Fruit fly (Drosophila melanogaster) whole organism, embryonic: ENCODE data around the gene CG3434.

ENCODE experiments used
- ATbp ChIP-seq: fragments of 200-800 bp; sonication (Bioruptor generic); optimal IDR thresholded peaks from 2 replicates; lab custom pipeline; 2017; ENCODE audit warnings: missing biosample characterization, mild to moderate bottlenecking, missing genetic modification characterization, missing genetic modification reagents
- B-H1 ChIP-seq: fragments of 200-800 bp; sonication (Bioruptor generic); IDR thresholded peaks from 3 replicates; pipeline ENCODE4 v1.3.6; 2022; ENCODE audit warnings: missing biosample characterization, missing genetic modification characterization
- CG10267 ChIP-seq: fragments of 200-800 bp; sonication (Bioruptor generic); optimal IDR thresholded peaks from 2 replicates; lab custom pipeline; 2018; ENCODE audit warnings: missing biosample characterization, mild to moderate bottlenecking, missing genetic modification characterization, moderate library complexity
- CG10321 ChIP-seq: fragments of 200-800 bp; sonication (Bioruptor generic); IDR thresholded peaks from 2 replicates; pipeline ENCODE4 v1.3.6; 2022; ENCODE audit warnings: missing biosample characterization, missing genetic modification characterization
- CG11723 ChIP-seq: fragments of 200-800 bp; sonication (Bioruptor generic); optimal IDR thresholded peaks from 2 replicates; lab custom pipeline; 2017; ENCODE audit warnings: missing biosample characterization, mild to moderate bottlenecking, missing genetic modification characterization
- CG13424 ChIP-seq: fragments of 200-800 bp; sonication (Bioruptor generic); optimal IDR thresholded peaks from 2 replicates; lab custom pipeline; 2019; ENCODE audit warnings: missing biosample characterization, mild to moderate bottlenecking, missing genetic modification characterization, moderate library complexity
- CG13624 ChIP-seq: fragments of 200-800 bp; sonication (Bioruptor generic); optimal IDR thresholded peaks from 2 replicates; lab custom pipeline; 2016; ENCODE audit warnings: missing biosample characterization, missing genetic modification characterization
- CG14965 ChIP-seq: fragments of 200-800 bp; sonication (Bioruptor generic); optimal IDR thresholded peaks from 2 replicates; lab custom pipeline; 2016; ENCODE audit warnings: missing biosample characterization, missing genetic modification characterization, borderline replicate concordance
- CG16815 ChIP-seq: fragments of 200-800 bp; sonication (Bioruptor generic); optimal IDR thresholded peaks from 3 replicates; lab custom pipeline; 2017; ENCODE audit warnings: missing biosample characterization, mild to moderate bottlenecking, missing genetic modification characterization
- CG1832 ChIP-seq: fragments of 200-800 bp; sonication (Bioruptor generic); optimal IDR thresholded peaks from 2 replicates; lab custom pipeline; 2017; ENCODE audit warnings: missing biosample characterization, mild to moderate bottlenecking, missing genetic modification characterization, inconsistent platforms
- CG2199 ChIP-seq: fragments of 200-800 bp; sonication (Bioruptor generic); IDR thresholded peaks from 3 replicates; pipeline ENCODE4 v1.3.6; 2022; ENCODE audit warnings: missing biosample characterization, missing genetic modification characterization
- CG31441 ChIP-seq: fragments of 200-800 bp; sonication (Bioruptor generic); IDR thresholded peaks from 2 replicates; pipeline ENCODE4 v1.3.6; 2022; ENCODE audit warnings: missing biosample characterization, missing genetic modification characterization
- CG34422 ChIP-seq: fragments of 200-800 bp; sonication (Bioruptor generic); IDR thresholded peaks from 3 replicates; pipeline ENCODE4 v1.3.6; 2022; ENCODE audit warnings: missing biosample characterization, missing genetic modification characterization
- CG4282 ChIP-seq: fragments of 200-800 bp; sonication (Bioruptor generic); optimal IDR thresholded peaks from 2 replicates; lab custom pipeline; 2016; ENCODE audit warnings: missing biosample characterization, missing genetic modification characterization
- CG6791 ChIP-seq: fragments of 200-800 bp; sonication (Bioruptor generic); IDR thresholded peaks from 3 replicates; pipeline ENCODE4 v1.3.6; 2022; ENCODE audit warnings: missing biosample characterization, missing genetic modification characterization; ENCODE audit not compliant: partially characterized antibody
- CG6813 ChIP-seq: fragments of 200-800 bp; sonication (Bioruptor generic); optimal IDR thresholded peaks from 2 replicates; lab custom pipeline; 2017; ENCODE audit warnings: missing biosample characterization, missing genetic modification characterization, mild to moderate bottlenecking, moderate library complexity, missing genetic modification reagents
- CG6854 ChIP-seq: fragments of 200-800 bp; sonication (Bioruptor generic); optimal IDR thresholded peaks from 3 replicates; lab custom pipeline; 2017; ENCODE audit warnings: missing biosample characterization, mild to moderate bottlenecking, missing genetic modification characterization
- CG8765 ChIP-seq: fragments of 200-800 bp; sonication (Bioruptor generic); IDR thresholded peaks from 2 replicates; pipeline ENCODE4 v1.3.6; 2022; ENCODE audit warnings: missing biosample characterization, missing genetic modification characterization
- CG8944 ChIP-seq: fragments of 200-800 bp; sonication (Bioruptor generic); optimal IDR thresholded peaks from 3 replicates; lab custom pipeline; 2016; ENCODE audit warnings: missing biosample characterization, missing genetic modification characterization
- CG9727 ChIP-seq: fragments of 200-800 bp; sonication (Bioruptor generic); optimal IDR thresholded peaks from 3 replicates; lab custom pipeline; 2017; ENCODE audit warnings: missing biosample characterization, mild to moderate bottlenecking, missing genetic modification characterization
- Dip2 ChIP-seq: fragments of 200-800 bp; sonication (Bioruptor generic); IDR thresholded peaks from 2 replicates; pipeline ENCODE4 v1.3.6; 2022; ENCODE audit warnings: missing biosample characterization, missing genetic modification characterization
- Doc3 ChIP-seq: fragments of 200-800 bp; sonication (Bioruptor generic); IDR thresholded peaks from 3 replicates; pipeline ENCODE4 v1.3.6; 2022; ENCODE audit warnings: missing biosample characterization, missing genetic modification characterization; ENCODE audit not compliant: partially characterized antibody
- H2.0 ChIP-seq: fragments of 200-800 bp; sonication (Bioruptor generic); IDR thresholded peaks from 2 replicates; pipeline ENCODE4 v1.3.6; 2022; ENCODE audit warnings: missing biosample characterization, missing genetic modification characterization
- HLHmδ ChIP-seq: fragments of 200-800 bp; sonication (Bioruptor generic); optimal IDR thresholded peaks from 2 replicates; lab custom pipeline; 2018; ENCODE audit warnings: missing biosample characterization, mild to moderate bottlenecking, missing genetic modification characterization, moderate library complexity
- Lim3 ChIP-seq: fragments of 200-800 bp; sonication (Bioruptor generic); IDR thresholded peaks from 2 replicates; pipeline ENCODE4 v1.3.6; 2022; ENCODE audit warnings: missing biosample characterization, missing genetic modification characterization
- Lpt ChIP-seq: fragments of >200 bp; optimal IDR thresholded peaks from 2 replicates; lab custom pipeline; 2018; ENCODE audit warnings: missing biosample characterization, missing genetic modification characterization
- Mad ChIP-seq: fragments of 200-800 bp; sonication (Bioruptor generic); optimal IDR thresholded peaks from 2 replicates; lab custom pipeline; 2016; ENCODE audit warnings: missing biosample characterization, missing genetic modification characterization
- Oaz ChIP-seq: fragments of 200-800 bp; sonication (Bioruptor generic); IDR thresholded peaks from 2 replicates; pipeline ENCODE4 v1.3.6; 2022; ENCODE audit warnings: missing biosample characterization, missing genetic modification characterization
- Poxn ChIP-seq: fragments of 200-800 bp; sonication (Bioruptor generic); IDR thresholded peaks from 2 replicates; pipeline ENCODE4 v1.3.6; 2022; ENCODE audit warnings: missing biosample characterization, missing genetic modification characterization
- Stat92E ChIP-seq, 3 experiments: fragments of >200 bp in 2 of 3; fragments of 200-800 bp in 1 of 3; sonication (Bioruptor generic) in 1 of 3; optimal IDR thresholded peaks; 2 replicates each; lab custom pipeline; 2017 to 2019; ENCODE audit warnings: missing biosample characterization in 3 of 3, missing genetic modification characterization in 3 of 3, mild to moderate bottlenecking in 1 of 3, moderate library complexity in 1 of 3
- Tbp ChIP-seq: fragments of >200 bp; optimal IDR thresholded peaks from 2 replicates; lab custom pipeline; 2018; ENCODE audit warnings: missing biosample characterization, missing genetic modification characterization
- ac ChIP-seq: fragments of 200-800 bp; sonication (Bioruptor generic); optimal IDR thresholded peaks from 3 replicates; lab custom pipeline; 2017; ENCODE audit warnings: missing biosample characterization, mild to moderate bottlenecking, missing genetic modification characterization
- amos ChIP-seq: fragments of 200-800 bp; sonication (Bioruptor generic); IDR thresholded peaks from 2 replicates; pipeline ENCODE4 v1.3.6; 2022; ENCODE audit warnings: missing biosample characterization, missing genetic modification characterization; ENCODE audit not compliant: partially characterized antibody
- ap ChIP-seq: fragments of 200-800 bp; sonication (Bioruptor generic); IDR thresholded peaks from 2 replicates; pipeline ENCODE4 v1.3.6; 2022; ENCODE audit warnings: missing biosample characterization, missing genetic modification characterization
- danr ChIP-seq: fragments of 200-800 bp; sonication (Bioruptor generic); IDR thresholded peaks from 2 replicates; pipeline ENCODE4 v1.3.6; 2022; ENCODE audit warnings: missing biosample characterization, missing genetic modification characterization
- eve ChIP-seq, 2 experiments: fragments of >200 bp; optimal IDR thresholded peaks; 2 replicates each; lab custom pipeline; 2017; ENCODE audit warnings: missing biosample characterization in 2 of 2, missing genetic modification characterization in 2 of 2
- eyg ChIP-seq: fragments of 200-800 bp; sonication (Bioruptor generic); optimal IDR thresholded peaks from 3 replicates; lab custom pipeline; 2016; ENCODE audit warnings: missing biosample characterization, missing genetic modification characterization
- fu2 ChIP-seq: fragments of 200-800 bp; sonication (Bioruptor generic); optimal IDR thresholded peaks from 2 replicates; lab custom pipeline; 2016; ENCODE audit warnings: missing biosample characterization, missing genetic modification characterization
- hbn ChIP-seq: fragments of 200-800 bp; sonication (Bioruptor generic); IDR thresholded peaks from 2 replicates; pipeline ENCODE4 v1.3.6; 2022; ENCODE audit warnings: missing biosample characterization, missing genetic modification characterization; ENCODE audit not compliant: partially characterized antibody
- lilli ChIP-seq: fragments of 200-800 bp; sonication (Bioruptor generic); optimal IDR thresholded peaks from 3 replicates; lab custom pipeline; 2016; ENCODE audit warnings: missing biosample characterization, missing genetic modification characterization
- lmd ChIP-seq: fragments of 200-800 bp; sonication (Bioruptor generic); IDR thresholded peaks from 2 replicates; pipeline ENCODE4 v1.3.6; 2022; ENCODE audit warnings: missing biosample characterization, missing genetic modification characterization
- luna ChIP-seq: fragments of 200-800 bp; sonication (Bioruptor generic); optimal IDR thresholded peaks from 2 replicates; lab custom pipeline; 2016; ENCODE audit warnings: missing biosample characterization, missing genetic modification characterization
- pho ChIP-seq: fragments of 200-800 bp; sonication (Bioruptor generic); optimal IDR thresholded peaks from 2 replicates; lab custom pipeline; 2016; ENCODE audit warnings: missing biosample characterization, missing genetic modification characterization
- psq ChIP-seq: fragments of 200-800 bp; sonication (Bioruptor generic); optimal IDR thresholded peaks from 2 replicates; lab custom pipeline; 2017; ENCODE audit warnings: missing biosample characterization, missing genetic modification characterization
- row ChIP-seq: fragments of 200-800 bp; sonication (Bioruptor generic); IDR thresholded peaks from 3 replicates; pipeline ENCODE4 v1.3.6; 2022; ENCODE audit warnings: missing biosample characterization, missing genetic modification characterization
- sima ChIP-seq: fragments of 200-800 bp; sonication (Bioruptor generic); optimal IDR thresholded peaks from 2 replicates; lab custom pipeline; 2016; ENCODE audit warnings: missing biosample characterization, missing genetic modification characterization
- sna ChIP-seq: fragments of 200-800 bp; sonication (Bioruptor generic); IDR thresholded peaks from 2 replicates; pipeline ENCODE4 v1.3.6; 2022; ENCODE audit warnings: missing biosample characterization, missing genetic modification characterization; ENCODE audit not compliant: partially characterized antibody
- so ChIP-seq: fragments of 200-800 bp; sonication (Bioruptor generic); IDR thresholded peaks from 3 replicates; pipeline ENCODE4 v1.3.6; 2022; ENCODE audit warnings: missing biosample characterization, missing genetic modification characterization
- unc-4 ChIP-seq: fragments of 200-800 bp; sonication (Bioruptor generic); IDR thresholded peaks from 2 replicates; pipeline ENCODE4 v1.3.6; 2022; ENCODE audit warnings: missing biosample characterization, missing genetic modification characterization; ENCODE audit not compliant: partially characterized antibody
- usp ChIP-seq: fragments of >200 bp; optimal IDR thresholded peaks from 2 replicates; lab custom pipeline; 2017; ENCODE audit warnings: missing biosample characterization, missing genetic modification characterization

Gene CG3434

dm6 chr3L:9426656-9427294, 33.8 kb downstream of the CG3434 start, which contains the start of the genes Atat and Shc (continued):
- TF ChIP-seq HLHmδ (GFP tag; lab: Kevin White, UChicago) (no peak), CG31441 (GFP tag; lab: Robert Waterston, UW) (peak; percentile 97), Mad (GFP tag; lab: Kevin White, UChicago) (peak; percentile 99), CG16815 (peak; percentile 100), sna (GFP tag; lab: Robert Waterston, UW) (peak; percentile 92), CG34422 (GFP tag; lab: Robert Waterston, UW) (peak; percentile 100), row (GFP tag; lab: Robert Waterston, UW) (peak; percentile 100), Tbp (GFP tag; lab: Kevin White, UChicago) (no peak), CG8944 (peak; percentile 100), Dip2 (peak; percentile 83), lilli (GFP tag; lab: Kevin White, UChicago) (peak; percentile 100), pho (GFP tag; lab: Kevin White, UChicago) (peak; percentile 100), danr (GFP tag; lab: Robert Waterston, UW) (peak; percentile 99), psq (peak; percentile 95), CG11723 (GFP tag; lab: Kevin White, UChicago) (peak; percentile 97), CG6791 (peak; percentile 85), CG4282 (GFP tag; lab: Kevin White, UChicago) (peak; percentile 100), usp (no peak), CG8765 (GFP tag; lab: Robert Waterston, UW) (peak; percentile 99), Oaz (GFP tag; lab: Robert Waterston, UW) (peak; percentile 99), CG13624 (GFP tag; lab: Kevin White, UChicago) (peak; percentile 100), fu2 (GFP tag; lab: Kevin White, UChicago) (peak; percentile 100), Doc3 (peak; percentile 90), CG6854 (GFP tag; lab: Kevin White, UChicago) (peak; percentile 93), ATbp (GFP tag; lab: Kevin White, UChicago) (peak; percentile 93), Stat92E (GFP tag; optimal IDR thresholded peaks at IDR 0.05; lab: Kevin White, UChicago) (peak in 1 of 3 experiments; percentile 90), CG6813 (GFP tag; lab: Kevin White, UChicago) (peak; percentile 96), hbn (GFP tag; lab: Robert Waterston, UW) (peak; percentile 83), amos (GFP tag; lab: Robert Waterston, UW) (peak; percentile 88), lmd (GFP tag; lab: Robert Waterston, UW) (peak; percentile 100), CG14965 (GFP tag; lab: Kevin White, UChicago) (peak; percentile 91), CG2199 (GFP tag; lab: Robert Waterston, UW) (peak; percentile 99), ap (GFP tag; lab: Robert Waterston, UW) (peak; percentile 99), CG13424 (tag; lab: Kevin White, UChicago) (peak; percentile 99), Lim3 (GFP tag; lab: Robert Waterston, UW) (peak; percentile 99), B-H1 (GFP tag; lab: Robert Waterston, UW) (peak; percentile 99), luna (GFP tag; lab: Kevin White, UChicago) (peak; percentile 99), H2.0 (GFP tag; lab: Robert Waterston, UW) (peak; percentile 99), eve (GFP tag; optimal IDR thresholded peaks at IDR 0.05; lab: Kevin White, UChicago) (peak in 1 of 2 experiments; percentile 96), CG9727 (GFP tag; lab: Kevin White, UChicago) (peak; percentile 99), CG10267 (peak; percentile 92), unc-4 (GFP tag; lab: Robert Waterston, UW) (peak; percentile 95), sima (GFP tag; lab: Kevin White, UChicago) (peak; percentile 98), CG10321 (GFP tag; lab: Robert Waterston, UW) (peak; percentile 87), eyg (GFP tag; lab: Kevin White, UChicago) (peak; percentile 99), CG1832 (GFP tag; lab: Kevin White, UChicago) (peak; percentile 42), ac (GFP tag; lab: Kevin White, UChicago) (peak; percentile 92), Lpt (GFP tag; lab: Kevin White, UChicago) (no peak), Poxn (GFP tag; lab: Robert Waterston, UW) (peak; percentile 99), so (GFP tag; lab: Robert Waterston, UW) (peak; percentile 98)
